Worm (Caenorhabditis elegans) whole organism, late embryonic: Measurements from ENCODE around the gene mrpl-44.

Experiments
- K09A11.1 ChIP-seq: sonication (generic microtip); optimal IDR thresholded peaks from 2 replicates; lab custom pipeline; 2017; ENCODE audit warnings: antibody characterized with exemption, mild to moderate bottlenecking, missing genetic modification characterization, missing compliant biosample characterization; ENCODE audit not compliant: insufficient read depth
- ceh-45 ChIP-seq: fragments of 200-800 bp; sonication (Bioruptor generic); IDR thresholded peaks from 2 replicates; pipeline ENCODE4 v1.3.6; 2022; ENCODE audit warnings: missing genetic modification reagents, missing genetic modification characterization, missing compliant biosample characterization
- elt-2 ChIP-seq: sonication (generic microtip); optimal IDR thresholded peaks from 2 replicates; lab custom pipeline; 2016; ENCODE audit warnings: missing genetic modification reagents, missing genetic modification characterization, missing compliant biosample characterization
- ets-4 ChIP-seq: sonication (generic microtip); optimal IDR thresholded peaks from 2 replicates; lab custom pipeline; 2016; ENCODE audit warnings: missing genetic modification characterization, missing compliant biosample characterization
- gmeb-2 ChIP-seq: sonication (generic microtip); optimal IDR thresholded peaks from 2 replicates; lab custom pipeline; 2016; ENCODE audit warnings: missing genetic modification characterization, inconsistent platforms, missing compliant biosample characterization
- hlh-13 ChIP-seq: fragments of 200-800 bp; sonication (Bioruptor generic); optimal IDR thresholded peaks from 2 replicates; lab custom pipeline; 2018; ENCODE audit warnings: mild to moderate bottlenecking, missing genetic modification characterization, missing compliant biosample characterization
- hlh-30 ChIP-seq: sonication (generic microtip); optimal IDR thresholded peaks from 2 replicates; lab custom pipeline; 2017; ENCODE audit warnings: antibody characterized with exemption, missing genetic modification characterization, missing compliant biosample characterization; ENCODE audit not compliant: insufficient read depth
- hlh-8 ChIP-seq: sonication (generic microtip); optimal IDR thresholded peaks from 2 replicates; lab custom pipeline; 2016; ENCODE audit warnings: missing genotype, missing genetic modification characterization, missing compliant biosample characterization
- pha-4 ChIP-seq: fragments of 150-350 bp; optimal IDR thresholded peaks from 2 replicates; lab custom pipeline; 2018; ENCODE audit warnings: missing biosample characterization, missing genetic modification reagents, missing genetic modification characterization
- tbx-2 ChIP-seq: sonication (generic microtip); optimal IDR thresholded peaks from 2 replicates; lab custom pipeline; 2016; ENCODE audit warnings: missing genetic modification characterization, missing compliant biosample characterization
- unc-55 ChIP-seq: sonication (generic microtip); optimal IDR thresholded peaks from 2 replicates; lab custom pipeline; 2017; ENCODE audit warnings: missing biosample characterization, missing genetic modification reagents, missing genetic modification characterization

DNA sequence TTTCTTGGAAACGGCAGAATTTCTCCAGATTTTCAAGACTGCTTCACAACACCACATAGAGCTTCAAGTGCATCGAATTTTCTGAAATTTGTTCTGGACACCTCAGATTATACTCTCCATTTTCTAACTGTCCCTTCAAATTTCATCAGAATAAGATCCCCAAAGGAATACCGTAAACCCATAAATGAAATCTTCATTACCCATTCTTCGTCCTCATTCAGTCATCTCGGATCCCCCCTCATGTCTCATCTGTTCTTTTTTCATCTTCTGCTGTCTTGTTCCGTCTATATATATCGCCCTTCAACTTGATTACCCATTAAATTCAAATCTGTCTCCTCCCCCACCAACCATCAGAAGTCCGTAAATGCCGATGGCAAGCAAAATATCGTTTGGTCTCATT lies 24.9 kb upstream of the mrpl-44 start:
- no peak for TF ChIP-seq pha-4
- TF ChIP-seq K09A11.1 (tag; lab: Kevin White, UChicago) = no peak
- TF ChIP-seq hlh-30 (tag; lab: Kevin White, UChicago) = no peak
- no peak for TF ChIP-seq elt-2 (tag; lab: Kevin White, UChicago)
- no peak for TF ChIP-seq gmeb-2 (tag; lab: Kevin White, UChicago)
- no peak for TF ChIP-seq tbx-2 (tag; lab: Kevin White, UChicago)
- no peak for TF ChIP-seq ceh-45 (GFP tag; lab: Robert Waterston, UW)
- TF ChIP-seq hlh-8 = no peak
- no peak for TF ChIP-seq hlh-13 (GFP tag; lab: Kevin White, UChicago)
- no peak for TF ChIP-seq unc-55 (GFP tag; lab: Kevin White, UChicago)
- no peak for TF ChIP-seq ets-4
